Worm (Caenorhabditis elegans): ENCODE measurements around the gene srd-11.

DNA sequence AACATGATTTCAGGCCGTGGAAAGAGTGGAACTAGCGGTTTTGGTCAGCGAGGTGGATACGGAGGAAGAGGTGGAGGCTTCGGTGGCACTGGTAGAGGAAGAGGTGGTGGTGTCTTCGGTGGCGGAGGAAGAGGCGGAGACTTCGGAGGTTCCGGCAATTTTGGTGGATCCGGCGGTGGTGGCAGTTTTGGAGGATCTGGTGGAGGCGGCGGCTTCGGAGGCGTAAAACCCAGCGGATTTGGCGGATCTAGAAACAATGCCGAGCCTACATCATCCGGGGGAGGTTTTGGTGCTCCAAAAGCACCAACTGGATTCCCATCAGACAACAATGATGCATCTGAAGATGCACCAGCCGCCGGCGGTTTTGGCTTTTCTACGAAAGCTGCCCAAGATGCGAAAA is 48.7 kb upstream of the srd-11 start:
- no peak for TF ChIP-seq snpc-4 (tag; optimal IDR thresholded peaks at IDR 0.05)
- no peak for TF ChIP-seq nhr-25 (tag; optimal IDR thresholded peaks at IDR 0.05)
- no peak for TF ChIP-seq peb-1 (tag; optimal IDR thresholded peaks at IDR 0.05)
- no peak for TF ChIP-seq lin-39 (tag; optimal IDR thresholded peaks at IDR 0.05)
- no peak for TF ChIP-seq ceh-82 (tag; optimal IDR thresholded peaks at IDR 0.05)
- TF ChIP-seq ama-1 (optimal IDR thresholded peaks at IDR 0.05): no peak
